Fruit fly (Drosophila melanogaster): ENCODE data around the gene Qsox2.

DNA sequence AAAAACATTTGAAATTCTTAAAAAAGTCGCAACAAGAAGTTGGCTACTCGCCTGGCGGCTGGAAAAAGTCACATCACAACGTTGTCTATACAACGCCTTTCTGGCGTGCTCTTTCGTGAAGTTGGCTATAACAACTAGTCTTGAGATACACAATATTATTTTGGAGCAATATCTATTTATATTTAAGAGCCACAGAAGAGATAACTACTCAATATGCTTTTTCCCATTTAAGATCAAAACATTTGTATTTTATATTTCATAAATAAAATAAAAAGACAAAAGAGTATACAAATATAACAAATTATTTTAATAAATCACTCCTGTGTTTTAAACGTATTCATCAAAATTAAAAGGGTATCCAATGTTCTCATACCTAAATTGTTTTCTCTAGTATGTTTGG is 6.7 kb upstream of the Qsox2 start:
- TF ChIP-seq ovo (GFP tag; optimal IDR thresholded peaks at IDR 0.05): no peak
- no peak for TF ChIP-seq kay (GFP tag; ENCODE audit: borderline replicate concordance)
- TF ChIP-seq CG33017 (tag; optimal IDR thresholded peaks at IDR 0.05): no peak
- no peak for TF ChIP-seq CG5204 (GFP tag; optimal IDR thresholded peaks at IDR 0.05)
- no peak for TF ChIP-seq cnc (optimal IDR thresholded peaks at IDR 0.05)
- TF ChIP-seq tj (GFP tag; optimal IDR thresholded peaks at IDR 0.05): no peak
- TF ChIP-seq cic (GFP tag; optimal IDR thresholded peaks at IDR 0.05): no peak

Measured in whole organism, adult.